Worm (Caenorhabditis elegans) whole organism, L4 larva: ENCODE results near the gene brd-1.

ENCODE experiments used
- F37D6.2 ChIP-seq: sonication (generic microtip); optimal IDR thresholded peaks from 2 replicates; lab custom pipeline; 2016; ENCODE audit warnings: mild to moderate bottlenecking, missing genetic modification characterization, missing compliant biosample characterization
- R02D3.7 ChIP-seq: fragments of 150-350 bp; sonication (generic microtip); optimal IDR thresholded peaks from 3 replicates; lab custom pipeline; 2014; ENCODE audit warnings: missing biosample characterization, missing genetic modification characterization
- T26A8.4 ChIP-seq: fragments of 200-800 bp; sonication (Bioruptor generic); IDR thresholded peaks from 2 replicates; pipeline ENCODE4 v1.3.6; 2022; ENCODE audit warnings: missing genetic modification characterization, missing compliant biosample characterization
- Y48G9A.11 ChIP-seq: fragments of 200-800 bp; sonication (Bioruptor generic); IDR thresholded peaks from 2 replicates; pipeline ENCODE4 v1.3.6; 2022; ENCODE audit warnings: missing genetic modification reagents, missing genetic modification characterization, missing compliant biosample characterization
- Y75B8A.6 ChIP-seq: fragments of 200-800 bp; sonication (Bioruptor generic); IDR thresholded peaks from 2 replicates; pipeline ENCODE4 v1.3.6; 2022; ENCODE audit warnings: missing genetic modification reagents, missing genetic modification characterization, missing compliant biosample characterization
- ZK546.5 ChIP-seq, 2 experiments: sonication (generic microtip); optimal IDR thresholded peaks; 2 replicates each; lab custom pipeline; 2017; ENCODE audit warnings: missing biosample characterization in 2 of 2, missing genetic modification characterization in 2 of 2
- aha-1 ChIP-seq: fragments of 150-350 bp; peaks from one replicate; lab custom pipeline; 2014; ENCODE audit warnings: missing biosample characterization, missing genetic modification characterization
- attf-4 ChIP-seq: sonication (generic microtip); optimal IDR thresholded peaks from 3 replicates; lab custom pipeline; 2017; ENCODE audit warnings: missing biosample characterization, missing genetic modification characterization
- ceh-28 ChIP-seq: fragments of 150-350 bp; optimal IDR thresholded peaks from 2 replicates; lab custom pipeline; 2014; ENCODE audit warnings: missing biosample characterization, missing genetic modification reagents, missing genetic modification characterization
- ceh-44 ChIP-seq: fragments of 200-800 bp; sonication (Bioruptor generic); IDR thresholded peaks from 2 replicates; pipeline ENCODE4 v1.3.6; 2022; ENCODE audit warnings: missing genetic modification reagents, missing genetic modification characterization, missing compliant biosample characterization
- ces-1 ChIP-seq: fragments of 150-350 bp; sonication (generic microtip); optimal IDR thresholded peaks from 4 replicates; lab custom pipeline; 2014; ENCODE audit warnings: missing biosample characterization, missing genetic modification reagents, missing genetic modification characterization
- dmd-6 ChIP-seq: fragments of 200-800 bp; sonication (Bioruptor generic); IDR thresholded peaks from 2 replicates; pipeline ENCODE4 v1.3.6; 2022; ENCODE audit warnings: missing genetic modification reagents, missing genetic modification characterization, missing compliant biosample characterization
- dpl-1 ChIP-seq: fragments of 150-350 bp; optimal IDR thresholded peaks from 2 replicates; lab custom pipeline; 2014; ENCODE audit warnings: missing biosample characterization, missing genetic modification reagents, missing genetic modification characterization
- dve-1 ChIP-seq: sonication (generic microtip); optimal IDR thresholded peaks from 2 replicates; lab custom pipeline; 2017; ENCODE audit warnings: antibody characterized with exemption, mild to moderate bottlenecking, missing genetic modification characterization, missing compliant biosample characterization; ENCODE audit not compliant: insufficient read depth
- egl-43 ChIP-seq: fragments of 200-800 bp; sonication (Bioruptor generic); IDR thresholded peaks from 2 replicates; pipeline ENCODE4 v1.3.6; 2022; ENCODE audit warnings: missing genetic modification reagents, missing genetic modification characterization, missing compliant biosample characterization
- hlh-11 ChIP-seq: fragments of 200-800 bp; sonication (Bioruptor generic); optimal IDR thresholded peaks from 2 replicates; lab custom pipeline; 2018; ENCODE audit warnings: mild to moderate bottlenecking, missing genetic modification characterization, missing compliant biosample characterization
- lin-13 ChIP-seq: fragments of 150-350 bp; optimal IDR thresholded peaks from 2 replicates; lab custom pipeline; 2014; ENCODE audit warnings: missing biosample characterization, missing genetic modification reagents, missing genetic modification characterization
- lin-38 ChIP-seq: fragments of 200-800 bp; sonication (Bioruptor generic); IDR thresholded peaks from 2 replicates; pipeline ENCODE4 v1.3.6; 2022; ENCODE audit warnings: missing genetic modification reagents, missing genetic modification characterization, missing compliant biosample characterization
- lir-3 ChIP-seq: sonication (generic microtip); optimal IDR thresholded peaks from 2 replicates; lab custom pipeline; 2016; ENCODE audit warnings: mild to moderate bottlenecking, missing genetic modification characterization, missing compliant biosample characterization
- lsy-2 ChIP-seq, 2 experiments: fragments of 150-350 bp in 1 of 2; sonication (generic microtip) in 1 of 2; optimal IDR thresholded peaks; 2 replicates each; lab custom pipeline; 2014 to 2017; ENCODE audit warnings: missing biosample characterization in 2 of 2, missing genetic modification characterization in 2 of 2
- mep-1 ChIP-seq: fragments of 150-350 bp; sonication (generic microtip); optimal IDR thresholded peaks from 3 replicates; lab custom pipeline; 2014; ENCODE audit warnings: missing biosample characterization, missing genetic modification characterization
- mxl-3 ChIP-seq: fragments of 200-800 bp; sonication (Bioruptor generic); optimal IDR thresholded peaks from 2 replicates; lab custom pipeline; 2018; ENCODE audit warnings: mild to moderate bottlenecking, missing genetic modification characterization, missing compliant biosample characterization
- pha-4 ChIP-seq, 2 experiments: fragments of 150-350 bp in 1 of 2; fragments of 200-800 bp in 1 of 2; sonication (Bioruptor generic) in 1 of 2; IDR thresholded peaks in 1 of 2; optimal IDR thresholded peaks in 1 of 2; 2 replicates each; pipeline versions ENCODE4 v1.3.6 to Lab custom; 2014 to 2022; ENCODE audit warnings: missing genetic modification characterization in 2 of 2, missing genetic modification reagents in 2 of 2, missing biosample characterization in 1 of 2, missing compliant biosample characterization in 1 of 2
- saeg-2 ChIP-seq: fragments of 200-800 bp; sonication (Bioruptor generic); IDR thresholded peaks from 2 replicates; pipeline ENCODE4 v1.3.6; 2022; ENCODE audit warnings: missing genetic modification reagents, missing genetic modification characterization, missing compliant biosample characterization
- sdz-12 ChIP-seq: fragments of 200-800 bp; sonication (Bioruptor generic); optimal IDR thresholded peaks from 2 replicates; lab custom pipeline; 2018; ENCODE audit warnings: mild to moderate bottlenecking, missing genetic modification characterization, missing compliant biosample characterization
- skn-1 ChIP-seq: fragments of 150-350 bp; optimal IDR thresholded peaks from 2 replicates; lab custom pipeline; 2014; ENCODE audit warnings: missing biosample characterization, missing genetic modification characterization
- vab-7 ChIP-seq: fragments of 200-800 bp; sonication (Bioruptor generic); IDR thresholded peaks from 2 replicates; pipeline ENCODE4 v1.3.6; 2022; ENCODE audit warnings: missing genetic modification reagents, missing genetic modification characterization, missing compliant biosample characterization
- zfp-3 ChIP-seq: fragments of 200-800 bp; sonication (Bioruptor generic); conservative IDR thresholded peaks from 2 replicates; pipeline ENCODE4 v1.3.6; 2022; ENCODE audit warnings: missing genetic modification reagents, missing genetic modification characterization, missing compliant biosample characterization
- ztf-7 ChIP-seq: fragments of 150-350 bp; optimal IDR thresholded peaks from 2 replicates; lab custom pipeline; 2014; ENCODE audit warnings: missing biosample characterization, missing genetic modification characterization

brd-1 gene

DNA sequence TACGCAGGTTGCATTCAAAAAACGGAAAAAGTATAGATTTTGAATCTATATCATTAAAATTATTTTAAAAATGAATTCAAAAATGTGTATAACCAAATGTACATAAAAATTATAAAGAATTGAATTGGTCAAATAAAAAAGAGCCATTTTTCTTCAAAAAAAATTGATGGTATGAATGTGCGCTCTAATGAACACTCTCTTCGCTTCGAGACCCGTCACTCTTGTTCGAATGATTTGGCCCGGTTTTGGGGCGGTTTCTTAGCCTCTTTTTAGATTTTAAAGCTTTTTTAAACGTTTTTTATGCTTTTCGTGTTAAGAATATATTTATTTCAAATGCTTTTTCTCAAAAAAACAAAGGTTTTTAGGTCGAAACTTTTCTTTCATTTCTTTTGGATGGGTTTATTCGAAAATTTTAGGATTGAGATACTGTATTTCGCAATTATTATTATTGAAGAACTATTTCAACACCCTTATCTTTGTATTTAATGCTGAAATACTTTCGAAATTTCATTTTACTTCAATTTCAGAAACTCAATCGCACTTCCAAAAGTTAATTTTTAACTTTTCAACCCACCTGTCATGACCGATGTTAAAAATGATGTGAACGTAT is 40.4 kb upstream of the brd-1 start, which contains the start of gene inf-1 (continued):
- TF ChIP-seq hlh-11 (tag; lab: Kevin White, UChicago), result no peak
- TF ChIP-seq ceh-28 (tag; lab: Kevin White, UChicago), result no peak
- no peak for TF ChIP-seq ztf-7 (tag; lab: Kevin White, UChicago)
- TF ChIP-seq, all 104 proteins: peak for 13

- TF ChIP-seq attf-4 (tag; lab: Kevin White, UChicago) (no peak), aha-1 (tag; lab: Kevin White, UChicago) (peak; percentile 89)
Measured at ce11 chrIII:6928725-6929124, 39.4 kb upstream of the brd-1 start, which contains the start of gene flap-1. TSS of gene flap-1 (minus strand) at chrIII:6928825.

DNA sequence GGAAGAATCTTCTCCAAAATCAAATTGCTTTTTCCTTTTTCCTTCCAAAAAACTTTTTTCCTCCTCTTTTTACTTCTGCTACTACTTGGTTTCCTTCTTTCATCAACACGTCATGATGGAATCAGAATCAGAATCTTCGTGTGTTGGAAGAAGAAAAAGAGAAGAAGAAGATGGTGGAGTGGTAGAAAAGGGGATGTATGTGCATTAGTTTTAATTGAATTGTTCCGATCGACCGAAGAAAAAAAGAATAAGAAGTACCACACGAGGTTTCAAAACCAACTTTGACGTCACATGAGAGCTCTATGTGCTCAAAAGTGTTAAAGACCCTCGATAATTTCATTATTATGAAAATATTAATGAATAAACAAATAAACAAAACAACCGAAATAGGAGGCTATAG is 25.5 kb upstream of the brd-1 start:
- no peak for TF ChIP-seq Y75B8A.6 (GFP tag; lab: Robert Waterston, UW)
- peak in 1 of 2 experiments; percentile 31 for TF ChIP-seq lsy-2 (tag; optimal IDR thresholded peaks at IDR 0.05; lab: Kevin White, UChicago)
- no peak for TF ChIP-seq dve-1 (tag; lab: Kevin White, UChicago)
- no peak for TF ChIP-seq T26A8.4
- no peak for TF ChIP-seq vab-7 (GFP tag; lab: Robert Waterston, UW)
- TF ChIP-seq ces-1 (GFP tag; lab: Kevin White, UChicago), result peak; percentile 52
- no peak for TF ChIP-seq Y48G9A.11 (GFP tag; lab: Robert Waterston, UW)

- no peak for TF ChIP-seq ceh-44 (GFP tag; lab: Robert Waterston, UW)
Measured at ce11 chrIII:6912381-6912780, 23.1 kb upstream of the brd-1 start, which contains the start of gene pdf-1. TSS of gene pdf-1 (minus strand) at chrIII:6912481.

DNA sequence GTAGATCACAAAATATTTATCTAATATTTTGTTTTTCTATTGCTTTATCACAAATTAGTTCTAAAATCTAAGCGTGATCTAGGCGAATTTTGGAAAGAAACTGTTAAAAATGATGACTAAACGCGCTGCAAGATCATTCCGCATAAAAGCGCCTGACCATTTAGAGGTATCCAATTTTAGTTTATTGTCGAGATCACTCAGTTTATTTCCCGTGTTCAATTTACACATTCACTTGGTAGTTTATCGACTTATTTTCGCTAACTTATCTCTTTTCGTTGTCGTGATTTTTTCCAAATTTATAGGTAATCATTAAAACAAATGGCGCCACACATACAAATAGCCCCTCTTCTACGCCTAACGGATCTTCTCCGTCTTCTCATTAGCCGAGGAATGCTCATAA is 17.1 kb upstream of the brd-1 start, which contains the start of gene T07E3.2:
Gene T07E3.2 (plus strand): TSS at position 301 of the 400 bp plus-strand sequence.
- TF ChIP-seq sdz-12 (GFP tag; lab: Kevin White, UChicago), result no peak
- TF ChIP-seq lin-38, result no peak
- TF ChIP-seq F37D6.2 (tag; lab: Kevin White, UChicago), result no peak
- no peak for TF ChIP-seq saeg-2 (GFP tag; lab: Robert Waterston, UW)
- TF ChIP-seq hlh-11 (tag; lab: Kevin White, UChicago), result no peak
- TF ChIP-seq mep-1 (tag; lab: Kevin White, UChicago), result no peak
- TF ChIP-seq skn-1 (tag; lab: Kevin White, UChicago), result no peak
- TF ChIP-seq ZK546.5 (tag; optimal IDR thresholded peaks at IDR 0.05; lab: Kevin White, UChicago), result no peak
- no peak for TF ChIP-seq zfp-3 (GFP tag; lab: Robert Waterston, UW)
- no peak for TF ChIP-seq lir-3 (tag; lab: Kevin White, UChicago)
- no peak for TF ChIP-seq R02D3.7 (tag; lab: Kevin White, UChicago)
- no peak for TF ChIP-seq dpl-1 (GFP tag; lab: Kevin White, UChicago)

ce11 chrIII:6904468-6904867 is 15.2 kb upstream of the brd-1 start:
- TF ChIP-seq pha-4 (GFP tag; IDR thresholded peaks at IDR 0.05; lab: Robert Waterston, UW) (no peak), pha-4 (tag; optimal IDR thresholded peaks at IDR 0.05; lab: Kevin White, UChicago) (no peak), egl-43 (no peak), R02D3.7 (tag; lab: Kevin White, UChicago) (no peak), vab-7 (GFP tag; lab: Robert Waterston, UW) (no peak), dmd-6 (GFP tag; lab: Robert Waterston, UW) (peak; percentile 13; the same call in 1 of the 2 replicates), lin-13 (GFP tag; lab: Kevin White, UChicago) (no peak), mxl-3 (GFP tag; lab: Kevin White, UChicago) (no peak)
- TF ChIP-seq, all 104 proteins: peak for 1
